Worm (Caenorhabditis elegans): ENCODE results near the gene mks-2.
A peak's percentile ranks its signal among the peaks of the same experiment; 100 is the strongest.

Gene mks-2

ce11 chrII:6256024-6256423 lies 36.8 kb upstream of the mks-2 start, which contains the start of gene F13H8.5:
TSS of gene F13H8.5 (minus strand) at chrII:6256124.
- TF ChIP-seq mbf-1 (tag; optimal IDR thresholded peaks at IDR 0.05) (no peak), lin-39 (tag; optimal IDR thresholded peaks at IDR 0.05) (no peak)

- no peak for TF ChIP-seq lin-13 (GFP tag; optimal IDR thresholded peaks at IDR 0.05)
- no peak for TF ChIP-seq nhr-6 (tag; optimal IDR thresholded peaks at IDR 0.05)
- no peak for TF ChIP-seq nhr-129 (tag; optimal IDR thresholded peaks at IDR 0.05)
- TF ChIP-seq skn-1 (tag; optimal IDR thresholded peaks at IDR 0.05): no peak
- no peak for TF ChIP-seq aly-2 (tag; optimal IDR thresholded peaks at IDR 0.05)
- TF ChIP-seq elt-3 (tag; optimal IDR thresholded peaks at IDR 0.05): no peak
- no peak for TF ChIP-seq elt-1 (tag; optimal IDR thresholded peaks at IDR 0.05)
- TF ChIP-seq ZK546.5 (tag; optimal IDR thresholded peaks at IDR 0.05): no peak
- no peak for TF ChIP-seq peb-1 (tag; optimal IDR thresholded peaks at IDR 0.05)
- TF ChIP-seq nhr-25 (tag; optimal IDR thresholded peaks at IDR 0.05): no peak
Observed at ce11 chrII:6252707-6253106, 33.5 kb upstream of the mks-2 start.

- TF ChIP-seq crh-2 (tag; optimal IDR thresholded peaks at IDR 0.05) (peak; percentile 89), gmeb-1 (tag; optimal IDR thresholded peaks at IDR 0.05) (peak; percentile 98), ztf-4 (tag; optimal IDR thresholded peaks at IDR 0.05) (peak; percentile 72), sma-3 (GFP tag; optimal IDR thresholded peaks at IDR 0.05) (peak; percentile 66), mdl-1 (tag; optimal IDR thresholded peaks at IDR 0.05) (no peak), unc-55 (GFP tag; optimal IDR thresholded peaks at IDR 0.05) (peak; percentile 93), fos-1 (tag; optimal IDR thresholded peaks at IDR 0.05) (peak; percentile 62), ZK546.5 (tag; optimal IDR thresholded peaks at IDR 0.05) (no peak), elt-1 (tag; optimal IDR thresholded peaks at IDR 0.05) (no peak), ceh-82 (tag; optimal IDR thresholded peaks at IDR 0.05) (peak; percentile 11), F13H6.1 (tag; optimal IDR thresholded peaks at IDR 0.05) (peak; percentile 65), nhr-25 (tag; optimal IDR thresholded peaks at IDR 0.05) (peak; percentile 75), lin-13 (GFP tag; optimal IDR thresholded peaks at IDR 0.05) (peak; percentile 65), nhr-237 (tag; optimal IDR thresholded peaks at IDR 0.05) (no peak), lsy-2 (tag; optimal IDR thresholded peaks at IDR 0.05) (peak; percentile 66 to 90), nhr-129 (tag; optimal IDR thresholded peaks at IDR 0.05) (peak; percentile 92), snpc-4 (tag; optimal IDR thresholded peaks at IDR 0.05) (peak; percentile 3), nhr-11 (tag; optimal IDR thresholded peaks at IDR 0.05) (no peak), nhr-6 (tag; optimal IDR thresholded peaks at IDR 0.05) (peak; percentile 43), sem-4 (tag; optimal IDR thresholded peaks at IDR 0.05) (no peak), nhr-21 (tag; optimal IDR thresholded peaks at IDR 0.05) (peak; percentile 68), mab-5 (tag; optimal IDR thresholded peaks at IDR 0.05) (peak; percentile 43), C34F6.9 (tag; optimal IDR thresholded peaks at IDR 0.05) (peak; percentile 84), lin-11 (tag; optimal IDR thresholded peaks at IDR 0.05) (peak; percentile 74), sma-9 (GFP tag; optimal IDR thresholded peaks at IDR 0.05) (peak; percentile 70), sma-9 (tag; optimal IDR thresholded peaks at IDR 0.05) (no peak), ama-1 (optimal IDR thresholded peaks at IDR 0.05) (peak; percentile 23), ceh-16 (tag; optimal IDR thresholded peaks at IDR 0.05) (no peak), Y55F3AM.14 (GFP tag; optimal IDR thresholded peaks at IDR 0.05) (no peak)
Observed at ce11 chrII:6250782-6251461, 31.7 kb upstream of the mks-2 start, which contains the start of gene phb-2. TSS of gene phb-2 (plus strand) at chrII:6251411.

- TF ChIP-seq nhr-10 (tag; optimal IDR thresholded peaks at IDR 0.05) (no peak), fos-1 (tag; optimal IDR thresholded peaks at IDR 0.05) (peak; percentile 40), skn-1 (tag; optimal IDR thresholded peaks at IDR 0.05) (no peak), nhr-23 (tag; optimal IDR thresholded peaks at IDR 0.05) (no peak), ama-1 (optimal IDR thresholded peaks at IDR 0.05) (no peak), ZK546.5 (tag; optimal IDR thresholded peaks at IDR 0.05) (no peak), zag-1 (tag; optimal IDR thresholded peaks at IDR 0.05) (peak; percentile 9), gmeb-1 (tag; optimal IDR thresholded peaks at IDR 0.05) (peak; percentile 69), nhr-11 (tag; optimal IDR thresholded peaks at IDR 0.05) (no peak), lsy-2 (tag; optimal IDR thresholded peaks at IDR 0.05) (peak; percentile 11 to 36), egl-27 (tag; optimal IDR thresholded peaks at IDR 0.05) (no peak), nhr-237 (tag; optimal IDR thresholded peaks at IDR 0.05) (no peak), ztf-11 (tag; optimal IDR thresholded peaks at IDR 0.05) (no peak), nhr-21 (tag; optimal IDR thresholded peaks at IDR 0.05) (peak; percentile 22), mab-5 (tag; optimal IDR thresholded peaks at IDR 0.05) (no peak), Y55F3AM.14 (GFP tag; optimal IDR thresholded peaks at IDR 0.05) (no peak), elt-3 (tag; optimal IDR thresholded peaks at IDR 0.05) (no peak), crh-2 (tag; optimal IDR thresholded peaks at IDR 0.05) (peak; percentile 29), sma-3 (GFP tag; optimal IDR thresholded peaks at IDR 0.05) (peak; percentile 68), aly-2 (tag; optimal IDR thresholded peaks at IDR 0.05) (no peak), unc-55 (GFP tag; optimal IDR thresholded peaks at IDR 0.05) (peak; percentile 30), mdl-1 (tag; optimal IDR thresholded peaks at IDR 0.05) (no peak), blmp-1 (tag; optimal IDR thresholded peaks at IDR 0.05; ENCODE audit: insufficient read depth) (no peak), ceh-82 (tag; optimal IDR thresholded peaks at IDR 0.05) (no peak), nhr-129 (tag; optimal IDR thresholded peaks at IDR 0.05) (peak; percentile 85), snpc-4 (tag; optimal IDR thresholded peaks at IDR 0.05) (no peak), peb-1 (tag; optimal IDR thresholded peaks at IDR 0.05) (no peak), F13H6.1 (tag; optimal IDR thresholded peaks at IDR 0.05) (peak; percentile 56), dmd-4 (tag; optimal IDR thresholded peaks at IDR 0.05) (no peak), sem-4 (tag; optimal IDR thresholded peaks at IDR 0.05) (peak; percentile 7), alr-1 (tag; optimal IDR thresholded peaks at IDR 0.05) (no peak), sma-9 (GFP tag; optimal IDR thresholded peaks at IDR 0.05) (peak; percentile 67), sma-9 (tag; optimal IDR thresholded peaks at IDR 0.05) (no peak), C34F6.9 (tag; optimal IDR thresholded peaks at IDR 0.05) (peak; percentile 52)
Observed at ce11 chrII:6248503-6248902, 29.3 kb upstream of the mks-2 start.
